Worm (Caenorhabditis elegans) whole organism, L4 larva: ENCODE results near the gene bpl-1.

Experiments used
- F26F4.8 ChIP-seq: fragments of 200-800 bp; sonication (Bioruptor generic); conservative IDR thresholded peaks from 2 replicates; pipeline ENCODE4 v1.3.6; 2022; ENCODE audit warnings: missing genetic modification characterization, missing compliant biosample characterization
- R02D3.7 ChIP-seq: fragments of 150-350 bp; sonication (generic microtip); optimal IDR thresholded peaks from 3 replicates; lab custom pipeline; 2014; ENCODE audit warnings: missing biosample characterization, missing genetic modification characterization
- T20F7.1 ChIP-seq: fragments of 200-800 bp; sonication (Bioruptor generic); optimal IDR thresholded peaks from 2 replicates; lab custom pipeline; 2018; ENCODE audit warnings: mild to moderate bottlenecking, missing genetic modification characterization, missing compliant biosample characterization
- Y105C5A.15 ChIP-seq: fragments of 200-800 bp; sonication (Bioruptor generic); IDR thresholded peaks from 2 replicates; pipeline ENCODE4 v1.3.6; 2022; ENCODE audit warnings: missing genetic modification characterization, missing compliant biosample characterization
- Y48G9A.11 ChIP-seq: fragments of 200-800 bp; sonication (Bioruptor generic); IDR thresholded peaks from 2 replicates; pipeline ENCODE4 v1.3.6; 2022; ENCODE audit warnings: missing genetic modification reagents, missing genetic modification characterization, missing compliant biosample characterization
- ZK337.2 ChIP-seq: fragments of 200-800 bp; sonication (Bioruptor generic); IDR thresholded peaks from 2 replicates; pipeline ENCODE4 v1.3.6; 2022; ENCODE audit warnings: missing genetic modification reagents, missing genetic modification characterization, missing compliant biosample characterization
- ZK546.5 ChIP-seq, 2 experiments: sonication (generic microtip); optimal IDR thresholded peaks; 2 replicates each; lab custom pipeline; 2017; ENCODE audit warnings: missing biosample characterization in 2 of 2, missing genetic modification characterization in 2 of 2
- aha-1 ChIP-seq: fragments of 150-350 bp; peaks from one replicate; lab custom pipeline; 2014; ENCODE audit warnings: missing biosample characterization, missing genetic modification characterization
- ceh-28 ChIP-seq: fragments of 150-350 bp; optimal IDR thresholded peaks from 2 replicates; lab custom pipeline; 2014; ENCODE audit warnings: missing biosample characterization, missing genetic modification reagents, missing genetic modification characterization
- ceh-32 ChIP-seq: sonication (generic microtip); optimal IDR thresholded peaks from 2 replicates; lab custom pipeline; 2016; ENCODE audit warnings: mild to moderate bottlenecking, missing genetic modification characterization, missing compliant biosample characterization; ENCODE audit not compliant: poor library complexity
- ceh-44 ChIP-seq: fragments of 200-800 bp; sonication (Bioruptor generic); IDR thresholded peaks from 2 replicates; pipeline ENCODE4 v1.3.6; 2022; ENCODE audit warnings: missing genetic modification reagents, missing genetic modification characterization, missing compliant biosample characterization
- ces-1 ChIP-seq: fragments of 150-350 bp; sonication (generic microtip); optimal IDR thresholded peaks from 4 replicates; lab custom pipeline; 2014; ENCODE audit warnings: missing biosample characterization, missing genetic modification reagents, missing genetic modification characterization
- cey-2 ChIP-seq: sonication (generic microtip); optimal IDR thresholded peaks from 3 replicates; lab custom pipeline; 2017; ENCODE audit warnings: missing genetic modification characterization, mild to moderate bottlenecking, missing compliant biosample characterization, antibody characterized with exemption, borderline replicate concordance; ENCODE audit not compliant: insufficient read depth
- daf-16 ChIP-seq, 3 experiments: sonication (generic microtip); optimal IDR thresholded peaks; 2 replicates each; lab custom pipeline; 2016 to 2017; ENCODE audit warnings: missing genetic modification characterization in 3 of 3, missing genetic modification reagents in 3 of 3, mild to moderate bottlenecking in 2 of 3, missing compliant biosample characterization in 2 of 3, missing biosample characterization in 1 of 3, moderate library complexity in 1 of 3
- daf-8 ChIP-seq: fragments of 200-800 bp; sonication (Bioruptor generic); IDR thresholded peaks from 2 replicates; pipeline ENCODE4 v1.3.6; 2022; ENCODE audit warnings: missing genetic modification characterization, missing compliant biosample characterization
- dmd-6 ChIP-seq: fragments of 200-800 bp; sonication (Bioruptor generic); IDR thresholded peaks from 2 replicates; pipeline ENCODE4 v1.3.6; 2022; ENCODE audit warnings: missing genetic modification reagents, missing genetic modification characterization, missing compliant biosample characterization
- dmd-9 ChIP-seq: fragments of 200-800 bp; sonication (Bioruptor generic); IDR thresholded peaks from 2 replicates; pipeline ENCODE4 v1.3.6; 2022; ENCODE audit warnings: missing genetic modification reagents, missing genetic modification characterization, missing compliant biosample characterization
- egl-27 ChIP-seq: sonication (generic microtip); optimal IDR thresholded peaks from 3 replicates; lab custom pipeline; 2017; ENCODE audit warnings: missing biosample characterization, missing genetic modification reagents, missing genetic modification characterization
- egl-43 ChIP-seq: fragments of 200-800 bp; sonication (Bioruptor generic); IDR thresholded peaks from 2 replicates; pipeline ENCODE4 v1.3.6; 2022; ENCODE audit warnings: missing genetic modification reagents, missing genetic modification characterization, missing compliant biosample characterization
- hlh-11 ChIP-seq: fragments of 200-800 bp; sonication (Bioruptor generic); optimal IDR thresholded peaks from 2 replicates; lab custom pipeline; 2018; ENCODE audit warnings: mild to moderate bottlenecking, missing genetic modification characterization, missing compliant biosample characterization
- hlh-30 ChIP-seq: sonication (generic microtip); optimal IDR thresholded peaks from 2 replicates; lab custom pipeline; 2017; ENCODE audit warnings: antibody characterized with exemption, mild to moderate bottlenecking, missing genetic modification characterization, missing compliant biosample characterization; ENCODE audit not compliant: insufficient read depth
- lim-7 ChIP-seq: fragments of 200-800 bp; sonication (Bioruptor generic); IDR thresholded peaks from 2 replicates; pipeline ENCODE4 v1.3.6; 2022; ENCODE audit warnings: missing genetic modification characterization, missing compliant biosample characterization
- lin-13 ChIP-seq: fragments of 150-350 bp; optimal IDR thresholded peaks from 2 replicates; lab custom pipeline; 2014; ENCODE audit warnings: missing biosample characterization, missing genetic modification reagents, missing genetic modification characterization
- lin-29 ChIP-seq: fragments of 200-800 bp; sonication (Bioruptor generic); IDR thresholded peaks from 2 replicates; pipeline ENCODE4 v1.3.6; 2022; ENCODE audit warnings: missing genetic modification reagents, missing genetic modification characterization, missing compliant biosample characterization
- lir-3 ChIP-seq: sonication (generic microtip); optimal IDR thresholded peaks from 2 replicates; lab custom pipeline; 2016; ENCODE audit warnings: mild to moderate bottlenecking, missing genetic modification characterization, missing compliant biosample characterization
- lsy-2 ChIP-seq, 2 experiments: fragments of 150-350 bp in 1 of 2; sonication (generic microtip) in 1 of 2; optimal IDR thresholded peaks; 2 replicates each; lab custom pipeline; 2014 to 2017; ENCODE audit warnings: missing biosample characterization in 2 of 2, missing genetic modification characterization in 2 of 2
- madf-5 ChIP-seq, 2 experiments: fragments of 200-800 bp; sonication (Bioruptor generic); IDR thresholded peaks; 2 replicates each; pipeline ENCODE4 v1.3.6; 2022; ENCODE audit warnings: missing compliant biosample characterization in 2 of 2, missing genetic modification characterization in 2 of 2
- mdl-1 ChIP-seq, 2 experiments: fragments of 150-350 bp in 1 of 2; sonication (generic microtip) in 1 of 2; optimal IDR thresholded peaks; 2 replicates each; lab custom pipeline; 2014 to 2017; ENCODE audit warnings: missing biosample characterization in 2 of 2, missing genetic modification characterization in 2 of 2
- mxl-3 ChIP-seq: fragments of 200-800 bp; sonication (Bioruptor generic); optimal IDR thresholded peaks from 2 replicates; lab custom pipeline; 2018; ENCODE audit warnings: mild to moderate bottlenecking, missing genetic modification characterization, missing compliant biosample characterization
- nhr-11 ChIP-seq: fragments of 150-350 bp; optimal IDR thresholded peaks from 2 replicates; lab custom pipeline; 2014; ENCODE audit warnings: missing biosample characterization, missing genetic modification characterization
- nhr-41 ChIP-seq: fragments of 200-800 bp; sonication (Bioruptor generic); IDR thresholded peaks from 2 replicates; pipeline ENCODE4 v1.3.6; 2022; ENCODE audit warnings: missing genetic modification reagents, missing genetic modification characterization, missing compliant biosample characterization
- nhr-42 ChIP-seq: fragments of 200-800 bp; sonication (Bioruptor generic); IDR thresholded peaks from 2 replicates; pipeline ENCODE4 v1.3.6; 2022; ENCODE audit warnings: missing genetic modification characterization, missing compliant biosample characterization
- nhr-6 ChIP-seq: fragments of 150-350 bp; optimal IDR thresholded peaks from 2 replicates; lab custom pipeline; 2014; ENCODE audit warnings: missing biosample characterization, missing genetic modification characterization
- nhr-76 ChIP-seq: fragments of 150-350 bp; optimal IDR thresholded peaks from 2 replicates; lab custom pipeline; 2014; ENCODE audit warnings: missing biosample characterization, missing genetic modification characterization
- pha-4 ChIP-seq, 2 experiments: fragments of 150-350 bp in 1 of 2; fragments of 200-800 bp in 1 of 2; sonication (Bioruptor generic) in 1 of 2; IDR thresholded peaks in 1 of 2; optimal IDR thresholded peaks in 1 of 2; 2 replicates each; pipeline versions ENCODE4 v1.3.6 to Lab custom; 2014 to 2022; ENCODE audit warnings: missing genetic modification characterization in 2 of 2, missing genetic modification reagents in 2 of 2, missing biosample characterization in 1 of 2, missing compliant biosample characterization in 1 of 2
- pqm-1 ChIP-seq: sonication (generic microtip); optimal IDR thresholded peaks from 2 replicates; lab custom pipeline; 2017; ENCODE audit warnings: missing biosample characterization, missing genetic modification characterization
- skn-1 ChIP-seq: fragments of 150-350 bp; optimal IDR thresholded peaks from 2 replicates; lab custom pipeline; 2014; ENCODE audit warnings: missing biosample characterization, missing genetic modification characterization
- snpc-1.2 ChIP-seq: fragments of 200-800 bp; sonication (Bioruptor generic); IDR thresholded peaks from 2 replicates; pipeline ENCODE4 v1.3.6; 2022; ENCODE audit warnings: missing genetic modification reagents, missing genetic modification characterization, missing compliant biosample characterization
- spr-1 ChIP-seq: sonication (generic microtip); optimal IDR thresholded peaks from 2 replicates; lab custom pipeline; 2016; ENCODE audit warnings: mild to moderate bottlenecking, missing genetic modification characterization, missing compliant biosample characterization
- zfp-3 ChIP-seq: fragments of 200-800 bp; sonication (Bioruptor generic); conservative IDR thresholded peaks from 2 replicates; pipeline ENCODE4 v1.3.6; 2022; ENCODE audit warnings: missing genetic modification reagents, missing genetic modification characterization, missing compliant biosample characterization

The bpl-1 gene

ce11 chrII:6288104-6288503 is 14.1 kb downstream of the bpl-1 start:
- TF ChIP-seq aha-1 (tag; lab: Kevin White, UChicago): peak; percentile 64
- no peak for TF ChIP-seq hlh-30 (tag; lab: Kevin White, UChicago)
- TF ChIP-seq lir-3 (tag; lab: Kevin White, UChicago): no peak
- TF ChIP-seq daf-8 (GFP tag; lab: Robert Waterston, UW): no peak
- no peak for TF ChIP-seq mxl-3 (GFP tag; lab: Kevin White, UChicago)
- no peak for TF ChIP-seq cey-2 (tag; lab: Kevin White, UChicago)
- TF ChIP-seq T20F7.1 (GFP tag; lab: Kevin White, UChicago): peak; percentile 32
- no peak for TF ChIP-seq Y105C5A.15 (GFP tag; lab: Robert Waterston, UW)
- TF ChIP-seq egl-27 (tag; lab: Kevin White, UChicago): no peak

ce11 chrII:6290047-6290582 is 16.1 kb downstream of the bpl-1 start, which contains the start of gene upb-1:
Gene upb-1 (minus strand): TSS chrII:6290097.
- TF ChIP-seq zfp-3 (GFP tag; lab: Robert Waterston, UW): no peak
- TF ChIP-seq ZK546.5 (tag; optimal IDR thresholded peaks at IDR 0.05; lab: Kevin White, UChicago): no peak
- TF ChIP-seq lin-29 (GFP tag; lab: Robert Waterston, UW): no peak
- TF ChIP-seq daf-16 (GFP tag; optimal IDR thresholded peaks at IDR 0.05; lab: Kevin White, UChicago): peak in 1 of 2 experiments; percentile 88
- TF ChIP-seq daf-16 (tag; optimal IDR thresholded peaks at IDR 0.05; lab: Kevin White, UChicago): no peak
- TF ChIP-seq nhr-11 (tag; lab: Kevin White, UChicago): peak; percentile 31
- TF ChIP-seq mxl-3 (GFP tag; lab: Kevin White, UChicago): peak; percentile 36
- TF ChIP-seq pqm-1 (tag; lab: Kevin White, UChicago): peak; percentile 16
- TF ChIP-seq mdl-1 (tag; optimal IDR thresholded peaks at IDR 0.05; lab: Kevin White, UChicago): peak in 1 of 2 experiments; percentile 26
- no peak for TF ChIP-seq egl-43
- peak; percentile 59 for TF ChIP-seq hlh-11 (tag; lab: Kevin White, UChicago)
- TF ChIP-seq aha-1 (tag; lab: Kevin White, UChicago): peak; percentile 62
- peak; percentile 56; the same call in 1 of the 2 replicates for TF ChIP-seq dmd-6 (GFP tag; lab: Robert Waterston, UW)
- peak; percentile 41 for TF ChIP-seq hlh-30 (tag; lab: Kevin White, UChicago)
- TF ChIP-seq, all 104 proteins: peak for 9

- TF ChIP-seq F26F4.8 (GFP tag; lab: Robert Waterston, UW) (no peak), pha-4 (GFP tag; IDR thresholded peaks at IDR 0.05; lab: Robert Waterston, UW) (no peak), pha-4 (tag; optimal IDR thresholded peaks at IDR 0.05; lab: Kevin White, UChicago) (no peak), nhr-42 (GFP tag; lab: Robert Waterston, UW) (no peak), nhr-76 (no peak), lin-13 (GFP tag; lab: Kevin White, UChicago) (no peak), ZK337.2 (GFP tag; lab: Robert Waterston, UW) (no peak), nhr-41 (GFP tag; lab: Robert Waterston, UW) (no peak)
- TF ChIP-seq, all 104 proteins: peak for 0
Measured at ce11 chrII:6292527-6292926, 18.5 kb downstream of the bpl-1 start, which contains the start of gene nyn-3. Gene nyn-3 (minus strand): TSS chrII:6292627.

DNA sequence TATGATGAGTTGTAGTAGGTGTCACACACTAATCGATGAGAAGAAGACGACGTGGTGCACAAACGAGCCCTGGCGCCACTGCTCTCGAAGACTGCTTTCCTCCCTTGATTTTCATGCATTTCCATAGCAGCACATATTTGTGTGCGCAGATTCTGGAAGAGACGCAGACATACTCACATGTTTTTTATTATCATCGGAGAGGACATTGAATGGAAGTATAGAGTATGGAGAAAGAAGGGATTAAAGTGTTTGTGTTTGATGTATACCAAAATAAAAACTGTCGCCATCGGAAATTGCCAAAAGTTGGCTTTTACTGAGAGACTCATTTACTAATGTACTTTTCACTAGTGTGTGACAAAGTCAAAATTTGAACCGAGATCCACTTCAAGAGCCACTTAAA is 20.2 kb downstream of the bpl-1 start, which contains the start of gene mps-1:
mps-1 (minus strand) TSS at position 101 of the 400 bp plus-strand sequence.
- TF ChIP-seq skn-1: no peak
- TF ChIP-seq nhr-6 (tag; lab: Kevin White, UChicago): no peak
- TF ChIP-seq spr-1: no peak
- no peak for TF ChIP-seq ceh-44
- TF ChIP-seq Y48G9A.11: no peak
- TF ChIP-seq lim-7 (GFP tag; lab: Robert Waterston, UW): no peak
- TF ChIP-seq dmd-9 (GFP tag; lab: Robert Waterston, UW): no peak
- no peak for TF ChIP-seq R02D3.7
- TF ChIP-seq madf-5 (GFP tag; IDR thresholded peaks at IDR 0.05; lab: Robert Waterston, UW): no peak
- TF ChIP-seq ces-1 (GFP tag; lab: Kevin White, UChicago): no peak
- TF ChIP-seq lsy-2 (tag; optimal IDR thresholded peaks at IDR 0.05; lab: Kevin White, UChicago): no peak
- no peak for TF ChIP-seq ceh-28 (tag; lab: Kevin White, UChicago)
- TF ChIP-seq snpc-1.2 (GFP tag; lab: Robert Waterston, UW): no peak
- no peak for TF ChIP-seq ceh-32 (tag; lab: Kevin White, UChicago)
